Fruit fly (Drosophila melanogaster) whole organism, prepupa: ENCODE measurements around the gene TP53INP.

ENCODE experiments used
- Blimp-1 ChIP-seq: fragments of 200-800 bp; sonication (Bioruptor generic); optimal IDR thresholded peaks from 3 replicates; lab custom pipeline; 2017; ENCODE audit warnings: missing biosample characterization, missing genetic modification characterization, mild to moderate bottlenecking, moderate library complexity, missing genetic modification reagents
- CG10631 ChIP-seq: fragments of 200-800 bp; sonication (Bioruptor generic); optimal IDR thresholded peaks from 2 replicates; lab custom pipeline; 2016; ENCODE audit warnings: missing biosample characterization, missing genetic modification characterization
- CG10669 ChIP-seq: fragments of 200-800 bp; sonication (Bioruptor generic); optimal IDR thresholded peaks from 3 replicates; lab custom pipeline; 2018; ENCODE audit warnings: missing biosample characterization, mild to moderate bottlenecking, missing genetic modification characterization, moderate library complexity
- CG11294 ChIP-seq: fragments of 200-800 bp; sonication (Bioruptor generic); IDR thresholded peaks from 2 replicates; pipeline ENCODE4 v1.3.6; 2022; ENCODE audit warnings: missing biosample characterization, missing genetic modification characterization
- CG11762 ChIP-seq: fragments of 200-800 bp; sonication (Bioruptor generic); optimal IDR thresholded peaks from 3 replicates; lab custom pipeline; 2016; ENCODE audit warnings: missing biosample characterization, missing genetic modification characterization; ENCODE audit not compliant: insufficient read depth
- CG11902 ChIP-seq: fragments of 200-800 bp; sonication (Bioruptor generic); optimal IDR thresholded peaks from 3 replicates; lab custom pipeline; 2016; ENCODE audit warnings: missing biosample characterization, missing genetic modification characterization
- CG15336 ChIP-seq: fragments of 200-800 bp; sonication (Bioruptor generic); IDR thresholded peaks from 2 replicates; pipeline ENCODE4 v1.3.6; 2022; ENCODE audit warnings: missing biosample characterization, missing genetic modification characterization
- CG1621 ChIP-seq: fragments of 200-800 bp; sonication (Bioruptor generic); optimal IDR thresholded peaks from 3 replicates; lab custom pipeline; 2018; ENCODE audit warnings: missing biosample characterization, mild to moderate bottlenecking, missing genetic modification characterization
- CG32006 ChIP-seq: fragments of 200-800 bp; sonication (Bioruptor generic); optimal IDR thresholded peaks from 3 replicates; lab custom pipeline; 2017; ENCODE audit warnings: missing biosample characterization, mild to moderate bottlenecking, missing genetic modification characterization
- CG34406 ChIP-seq: fragments of 200-800 bp; sonication (Bioruptor generic); optimal IDR thresholded peaks from 3 replicates; lab custom pipeline; 2016; ENCODE audit warnings: missing biosample characterization, missing genetic modification characterization
- CG3919 ChIP-seq: fragments of 200-800 bp; sonication (Bioruptor generic); optimal IDR thresholded peaks from 3 replicates; lab custom pipeline; 2016; ENCODE audit warnings: missing biosample characterization, missing genetic modification characterization
- CG4318 ChIP-seq: fragments of 200-800 bp; sonication (Bioruptor generic); optimal IDR thresholded peaks from 3 replicates; lab custom pipeline; 2017; ENCODE audit warnings: missing biosample characterization, mild to moderate bottlenecking, missing genetic modification characterization
- CG6276 ChIP-seq: fragments of 200-800 bp; sonication (Bioruptor generic); optimal IDR thresholded peaks from 2 replicates; lab custom pipeline; 2017; ENCODE audit warnings: missing biosample characterization, mild to moderate bottlenecking, missing genetic modification characterization
- CG6792 ChIP-seq: fragments of 200-800 bp; sonication (Bioruptor generic); optimal IDR thresholded peaks from 3 replicates; lab custom pipeline; 2016; ENCODE audit warnings: missing biosample characterization, missing genetic modification characterization
- CG6808 ChIP-seq: fragments of 200-800 bp; sonication (Bioruptor generic); optimal IDR thresholded peaks from 3 replicates; lab custom pipeline; 2017; ENCODE audit warnings: missing biosample characterization, missing genetic modification characterization, mild to moderate bottlenecking, moderate library complexity, missing genetic modification reagents
- CG7368 ChIP-seq: fragments of 200-800 bp; sonication (Bioruptor generic); optimal IDR thresholded peaks from 3 replicates; lab custom pipeline; 2016; ENCODE audit warnings: missing biosample characterization, missing genetic modification characterization
- CG8119 ChIP-seq: fragments of 200-800 bp; sonication (Bioruptor generic); IDR thresholded peaks from 3 replicates; pipeline ENCODE4 v1.3.6; 2022; ENCODE audit warnings: missing biosample characterization, missing genetic modification characterization
- CG8319 ChIP-seq: fragments of 200-800 bp; sonication (Bioruptor generic); optimal IDR thresholded peaks from 3 replicates; lab custom pipeline; 2016; ENCODE audit warnings: missing biosample characterization, missing genetic modification characterization
- CG8632 ChIP-seq: fragments of 200-800 bp; sonication (Bioruptor generic); optimal IDR thresholded peaks from 3 replicates; lab custom pipeline; 2016; ENCODE audit warnings: missing biosample characterization, missing genetic modification characterization
- CG9139 ChIP-seq: fragments of 200-800 bp; sonication (Bioruptor generic); optimal IDR thresholded peaks from 3 replicates; lab custom pipeline; 2017; ENCODE audit warnings: missing biosample characterization, mild to moderate bottlenecking, missing genetic modification characterization
- Eip75B ChIP-seq: fragments of 200-800 bp; sonication (Bioruptor generic); optimal IDR thresholded peaks from 3 replicates; lab custom pipeline; 2016; ENCODE audit warnings: missing biosample characterization, missing genetic modification characterization
- Eip78C ChIP-seq: fragments of 200-800 bp; sonication (Bioruptor generic); peaks from one replicate; lab custom pipeline; 2016; ENCODE audit warnings: missing biosample characterization, missing genetic modification characterization
- Gug ChIP-seq: fragments of 200-800 bp; sonication (Bioruptor generic); IDR thresholded peaks from 2 replicates; pipeline ENCODE4 v1.3.6; 2022; ENCODE audit warnings: missing biosample characterization, missing genetic modification characterization
- Hr39 ChIP-seq: fragments of 200-800 bp; sonication (Bioruptor generic); optimal IDR thresholded peaks from 2 replicates; lab custom pipeline; 2016; ENCODE audit warnings: missing biosample characterization, missing genetic modification characterization
- Hr4 ChIP-seq: fragments of 200-800 bp; sonication (Bioruptor generic); optimal IDR thresholded peaks from 3 replicates; lab custom pipeline; 2016; ENCODE audit warnings: missing biosample characterization, missing genetic modification characterization
- Lpt ChIP-seq: fragments of 200-800 bp; sonication (Bioruptor generic); optimal IDR thresholded peaks from 3 replicates; lab custom pipeline; 2016; ENCODE audit warnings: missing biosample characterization, missing genetic modification characterization
- OdsH ChIP-seq: fragments of 200-800 bp; sonication (Bioruptor generic); optimal IDR thresholded peaks from 3 replicates; lab custom pipeline; 2016; ENCODE audit warnings: missing biosample characterization, missing genetic modification characterization
- Smox ChIP-seq: fragments of 200-800 bp; sonication (Bioruptor generic); optimal IDR thresholded peaks from 3 replicates; lab custom pipeline; 2016; ENCODE audit warnings: missing biosample characterization, missing genetic modification characterization
- Sox102F ChIP-seq: fragments of 200-800 bp; sonication (Bioruptor generic); optimal IDR thresholded peaks from 2 replicates; lab custom pipeline; 2016; ENCODE audit warnings: missing biosample characterization, mild to moderate bottlenecking, missing genetic modification characterization
- Sox14 ChIP-seq: fragments of 200-800 bp; sonication (Bioruptor generic); optimal IDR thresholded peaks from 3 replicates; lab custom pipeline; 2016; ENCODE audit warnings: missing biosample characterization, missing genetic modification characterization
- achi ChIP-seq: fragments of 200-800 bp; sonication (Bioruptor generic); optimal IDR thresholded peaks from 3 replicates; lab custom pipeline; 2016; ENCODE audit warnings: missing biosample characterization, missing genetic modification characterization
- eg ChIP-seq: fragments of 200-800 bp; sonication (Bioruptor generic); IDR thresholded peaks from 3 replicates; pipeline ENCODE4 v1.3.6; 2022; ENCODE audit warnings: missing biosample characterization, missing genetic modification characterization
- esn ChIP-seq: fragments of 200-800 bp; sonication (Bioruptor generic); optimal IDR thresholded peaks from 2 replicates; lab custom pipeline; 2016; ENCODE audit warnings: missing biosample characterization, mild to moderate bottlenecking, missing genetic modification characterization, moderate library complexity
- fd59A ChIP-seq: fragments of 200-800 bp; sonication (Bioruptor generic); optimal IDR thresholded peaks from 2 replicates; lab custom pipeline; 2017; ENCODE audit warnings: missing biosample characterization, mild to moderate bottlenecking, missing genetic modification characterization, missing genetic modification reagents
- fd85E ChIP-seq: fragments of 200-800 bp; sonication (Bioruptor generic); optimal IDR thresholded peaks from 3 replicates; lab custom pipeline; 2016; ENCODE audit warnings: missing biosample characterization, missing genetic modification characterization
- fkh ChIP-seq: fragments of 200-800 bp; sonication (Bioruptor generic); optimal IDR thresholded peaks from 3 replicates; lab custom pipeline; 2017; ENCODE audit warnings: missing biosample characterization, mild to moderate bottlenecking, missing genetic modification characterization, moderate library complexity
- lz ChIP-seq: fragments of 200-800 bp; sonication (Bioruptor generic); optimal IDR thresholded peaks from 3 replicates; lab custom pipeline; 2016; ENCODE audit warnings: missing biosample characterization, missing genetic modification characterization
- net ChIP-seq: fragments of 200-800 bp; sonication (Bioruptor generic); optimal IDR thresholded peaks from 3 replicates; lab custom pipeline; 2016; ENCODE audit warnings: missing biosample characterization, missing genetic modification characterization
- pdm3 ChIP-seq: fragments of 200-800 bp; sonication (Bioruptor generic); optimal IDR thresholded peaks from 3 replicates; lab custom pipeline; 2016; ENCODE audit warnings: missing biosample characterization, missing genetic modification characterization
- salr ChIP-seq, 2 experiments: fragments of 200-800 bp; sonication (Bioruptor generic); optimal IDR thresholded peaks; 3 replicates each; lab custom pipeline; 2016 to 2018; ENCODE audit warnings: missing biosample characterization in 2 of 2, missing genetic modification characterization in 2 of 2, mild to moderate bottlenecking in 1 of 2
- spab ChIP-seq: fragments of 200-800 bp; sonication (Bioruptor generic); optimal IDR thresholded peaks from 2 replicates; lab custom pipeline; 2017; ENCODE audit warnings: missing biosample characterization, mild to moderate bottlenecking, missing genetic modification characterization, missing genetic modification reagents
- ss ChIP-seq, 2 experiments: fragments of 200-800 bp; sonication (Bioruptor generic); optimal IDR thresholded peaks; 2 replicates in 1 of 2; 3 replicates in 1 of 2; lab custom pipeline; 2017 to 2018; ENCODE audit warnings: mild to moderate bottlenecking in 2 of 2, missing biosample characterization in 2 of 2, missing genetic modification characterization in 2 of 2, moderate library complexity in 1 of 2
- svp ChIP-seq: fragments of 200-800 bp; sonication (Bioruptor generic); peaks from one replicate; lab custom pipeline; 2016; ENCODE audit warnings: missing biosample characterization, missing genetic modification characterization
- topi ChIP-seq: fragments of 200-800 bp; sonication (Bioruptor generic); optimal IDR thresholded peaks from 3 replicates; lab custom pipeline; 2016; ENCODE audit warnings: missing biosample characterization, missing genetic modification characterization
- vri ChIP-seq: fragments of 200-800 bp; sonication (Bioruptor generic); optimal IDR thresholded peaks from 3 replicates; lab custom pipeline; 2016; ENCODE audit warnings: missing biosample characterization, mild to moderate bottlenecking, missing genetic modification characterization

TP53INP gene

dm6 chr3L:4362937-4363336 lies 43.8 kb upstream of the TP53INP start:
- no peak for TF ChIP-seq esn (GFP tag; lab: Kevin White, UChicago)
- no peak for TF ChIP-seq CG1621
- TF ChIP-seq Gug (GFP tag; lab: Robert Waterston, UW) = no peak
- no peak for TF ChIP-seq salr (GFP tag; optimal IDR thresholded peaks at IDR 0.05; lab: Kevin White, UChicago)
- TF ChIP-seq CG8319 = no peak
- no peak for TF ChIP-seq CG4318
- TF ChIP-seq pdm3 (GFP tag; lab: Kevin White, UChicago) = no peak
- TF ChIP-seq Smox (GFP tag; lab: Kevin White, UChicago) = no peak
- TF ChIP-seq vri (GFP tag; lab: Kevin White, UChicago) = no peak
- no peak for TF ChIP-seq CG7368 (GFP tag; lab: Kevin White, UChicago)
- TF ChIP-seq fkh = no peak
- TF ChIP-seq eg (GFP tag; lab: Robert Waterston, UW) = no peak
- TF ChIP-seq CG11902 (GFP tag; lab: Kevin White, UChicago) = no peak
- TF ChIP-seq Hr39 (GFP tag; lab: Kevin White, UChicago) = no peak
- no peak for TF ChIP-seq CG11762
- no peak for TF ChIP-seq CG6276
- no peak for TF ChIP-seq net (GFP tag; lab: Kevin White, UChicago)
- no peak for TF ChIP-seq fd85E (GFP tag; lab: Kevin White, UChicago)
- no peak for TF ChIP-seq achi
- TF ChIP-seq, all 60 proteins: peak for 0

dm6 chr3L:4363484-4363883 lies 43.3 kb upstream of the TP53INP start:
- TF ChIP-seq Sox102F (GFP tag; lab: Kevin White, UChicago) (no peak), Eip78C (peak; percentile 8), fd85E (GFP tag; lab: Kevin White, UChicago) (no peak), CG8632 (GFP tag; lab: Kevin White, UChicago) (no peak), CG8119 (0 out of 3 replicates have a peak, but pooled peaks have one; percentile 19), CG6808 (GFP tag; lab: Kevin White, UChicago) (no peak), salr (GFP tag; optimal IDR thresholded peaks at IDR 0.05; lab: Kevin White, UChicago) (peak in 1 of 2 experiments; percentile 33)

- peak; percentile 81 for TF ChIP-seq Sox14
- TF ChIP-seq Blimp-1 (GFP tag; lab: Kevin White, UChicago) = no peak
- peak; percentile 6 for TF ChIP-seq CG6808 (GFP tag; lab: Kevin White, UChicago)
- TF ChIP-seq eg (GFP tag; lab: Robert Waterston, UW) = peak; percentile 79
- TF ChIP-seq CG11294 (GFP tag; lab: Robert Waterston, UW) = peak; percentile 64
- no peak for TF ChIP-seq svp (GFP tag; lab: Kevin White, UChicago)
- TF ChIP-seq net (GFP tag; lab: Kevin White, UChicago) = peak; percentile 84
- peak; percentile 86 for TF ChIP-seq CG10631 (GFP tag; lab: Kevin White, UChicago)
- TF ChIP-seq Lpt (GFP tag; lab: Kevin White, UChicago) = peak; percentile 55
- TF ChIP-seq CG6792 = peak; percentile 66
- TF ChIP-seq CG8319 = peak; percentile 46
- peak; percentile 81 for TF ChIP-seq CG34406
- no peak for TF ChIP-seq CG10669 (GFP tag; lab: Kevin White, UChicago)
- TF ChIP-seq CG7368 (GFP tag; lab: Kevin White, UChicago) = no peak
- TF ChIP-seq CG3919 (GFP tag; lab: Kevin White, UChicago) = peak; percentile 19
- TF ChIP-seq ss (GFP tag; optimal IDR thresholded peaks at IDR 0.05; lab: Kevin White, UChicago) = peak; percentile 1 to 48
- TF ChIP-seq OdsH = peak; percentile 87
- TF ChIP-seq fkh = peak; percentile 56
- no peak for TF ChIP-seq spab (GFP tag; lab: Kevin White, UChicago)
- TF ChIP-seq fd59A (GFP tag; lab: Kevin White, UChicago) = peak; percentile 31
- peak; percentile 60 for TF ChIP-seq Eip75B
- TF ChIP-seq CG11762 = no peak
- no peak for TF ChIP-seq CG6276
- peak; percentile 52 for TF ChIP-seq topi
- TF ChIP-seq Smox (GFP tag; lab: Kevin White, UChicago) = peak; percentile 80
- no peak for TF ChIP-seq CG9139 (GFP tag; lab: Kevin White, UChicago)
- peak; percentile 78 for TF ChIP-seq Hr4
- TF ChIP-seq CG32006 (GFP tag; lab: Kevin White, UChicago) = peak; percentile 76
- peak; percentile 76 for TF ChIP-seq lz
- peak; percentile 73 for TF ChIP-seq CG15336 (GFP tag; lab: Robert Waterston, UW)
These were observed 42.6 kb upstream of the TP53INP start, which contains the start of the genes Cip4 and mRpS6 for dm6 chr3L:4363887-4364794. TSS of gene Cip4 (minus strand) at chr3L:4364102. TSS of gene mRpS6 (plus strand) at chr3L:4364550.
